Worm (Caenorhabditis elegans) whole organism, L3 larva: ENCODE results near the gene C44E12.1.

Experiments
- ZK546.5 ChIP-seq: sonication (generic microtip); optimal IDR thresholded peaks from 2 replicates; lab custom pipeline; 2017; ENCODE audit warnings: missing biosample characterization, missing genetic modification characterization
- ama-1 ChIP-seq: fragments of 150-350 bp; optimal IDR thresholded peaks from 2 replicates; lab custom pipeline; 2018
- ceh-16 ChIP-seq: sonication (generic microtip); optimal IDR thresholded peaks from 2 replicates; lab custom pipeline; 2017; ENCODE audit warnings: missing biosample characterization, missing genetic modification characterization
- ceh-28 ChIP-seq: fragments of 150-350 bp; optimal IDR thresholded peaks from 2 replicates; lab custom pipeline; 2014; ENCODE audit warnings: missing biosample characterization, missing genetic modification reagents, missing genetic modification characterization
- ceh-82 ChIP-seq: fragments of 150-350 bp; optimal IDR thresholded peaks from 2 replicates; lab custom pipeline; 2014; ENCODE audit warnings: missing biosample characterization, missing genetic modification characterization
- egl-27 ChIP-seq: sonication (generic microtip); optimal IDR thresholded peaks from 4 replicates; lab custom pipeline; 2017; ENCODE audit warnings: missing biosample characterization, missing genetic modification reagents, missing genetic modification characterization
- elt-1 ChIP-seq: fragments of 150-350 bp; optimal IDR thresholded peaks from 2 replicates; lab custom pipeline; 2014; ENCODE audit warnings: missing biosample characterization, missing genetic modification characterization
- elt-2 ChIP-seq: sonication (generic microtip); optimal IDR thresholded peaks from 2 replicates; lab custom pipeline; 2016; ENCODE audit warnings: missing genetic modification reagents, mild to moderate bottlenecking, missing genetic modification characterization, missing compliant biosample characterization
- elt-3 ChIP-seq, 3 experiments: fragments of 150-350 bp in 1 of 3; sonication (generic microtip) in 2 of 3; optimal IDR thresholded peaks; 2 replicates in 2 of 3; 4 replicates in 1 of 3; lab custom pipeline; 2014 to 2017; ENCODE audit warnings: missing biosample characterization in 3 of 3, missing genetic modification characterization in 3 of 3
- fkh-10 ChIP-seq: sonication (generic microtip); optimal IDR thresholded peaks from 2 replicates; lab custom pipeline; 2017; ENCODE audit warnings: missing biosample characterization, missing genetic modification reagents, missing genetic modification characterization
- fos-1 ChIP-seq: fragments of 150-350 bp; optimal IDR thresholded peaks from 2 replicates; lab custom pipeline; 2014; ENCODE audit warnings: missing biosample characterization, missing genetic modification characterization
- hmg-11 ChIP-seq: sonication (generic microtip); optimal IDR thresholded peaks from 2 replicates; lab custom pipeline; 2016; ENCODE audit warnings: missing genetic modification characterization, missing compliant biosample characterization
- jun-1 ChIP-seq: fragments of 150-350 bp; optimal IDR thresholded peaks from 2 replicates; lab custom pipeline; 2014; ENCODE audit warnings: missing biosample characterization, missing genetic modification reagents, missing genetic modification characterization
- lin-15B ChIP-seq: fragments of 150-350 bp; optimal IDR thresholded peaks from 2 replicates; lab custom pipeline; 2014; ENCODE audit warnings: missing biosample characterization, missing genetic modification characterization
- lin-39 ChIP-seq: fragments of 150-350 bp; optimal IDR thresholded peaks from 2 replicates; lab custom pipeline; 2018; ENCODE audit warnings: missing biosample characterization, missing genetic modification reagents, missing genetic modification characterization
- mdl-1 ChIP-seq: fragments of 150-350 bp; optimal IDR thresholded peaks from 2 replicates; lab custom pipeline; 2014; ENCODE audit warnings: missing biosample characterization, missing genetic modification characterization
- nfya-1 ChIP-seq: sonication (generic microtip); optimal IDR thresholded peaks from 2 replicates; lab custom pipeline; 2017; ENCODE audit warnings: missing genetic modification characterization, mild to moderate bottlenecking, missing compliant biosample characterization, antibody characterized with exemption, moderate library complexity; ENCODE audit not compliant: insufficient read depth
- nhr-23 ChIP-seq: fragments of 150-350 bp; optimal IDR thresholded peaks from 2 replicates; lab custom pipeline; 2014; ENCODE audit warnings: missing biosample characterization, missing genetic modification reagents, missing genetic modification characterization
- nhr-237 ChIP-seq: fragments of 150-350 bp; optimal IDR thresholded peaks from 2 replicates; lab custom pipeline; 2014; ENCODE audit warnings: missing biosample characterization, missing genetic modification characterization
- nhr-25 ChIP-seq: sonication (generic microtip); optimal IDR thresholded peaks from 2 replicates; lab custom pipeline; 2017; ENCODE audit warnings: missing biosample characterization, missing genetic modification characterization
- nhr-28 ChIP-seq: fragments of 150-350 bp; optimal IDR thresholded peaks from 2 replicates; lab custom pipeline; 2014; ENCODE audit warnings: missing biosample characterization, missing genetic modification characterization
- nhr-67 ChIP-seq: fragments of 150-350 bp; optimal IDR thresholded peaks from 2 replicates; lab custom pipeline; 2014; ENCODE audit warnings: missing biosample characterization, missing genetic modification characterization
- nhr-76 ChIP-seq: fragments of 150-350 bp; sonication (generic microtip); optimal IDR thresholded peaks from 5 replicates; lab custom pipeline; 2014; ENCODE audit warnings: missing biosample characterization, missing genetic modification characterization
- nhr-77 ChIP-seq: fragments of 150-350 bp; optimal IDR thresholded peaks from 2 replicates; lab custom pipeline; 2014; ENCODE audit warnings: missing biosample characterization, missing genetic modification characterization
- pha-4 ChIP-seq: fragments of 150-350 bp; optimal IDR thresholded peaks from 2 replicates; lab custom pipeline; 2014; ENCODE audit warnings: missing biosample characterization, missing genetic modification reagents, missing genetic modification characterization
- pqm-1 ChIP-seq: fragments of 150-350 bp; optimal IDR thresholded peaks from 2 replicates; lab custom pipeline; 2017; ENCODE audit warnings: missing biosample characterization, missing genetic modification characterization, inconsistent platforms
- sea-2 ChIP-seq: fragments of 150-350 bp; sonication (generic microtip); optimal IDR thresholded peaks from 4 replicates; lab custom pipeline; 2014; ENCODE audit warnings: missing biosample characterization, missing genetic modification reagents, missing genetic modification characterization
- skn-1 ChIP-seq: fragments of 150-350 bp; optimal IDR thresholded peaks from 2 replicates; lab custom pipeline; 2014; ENCODE audit warnings: missing biosample characterization, missing genetic modification characterization
- snpc-4 ChIP-seq: fragments of 150-350 bp; optimal IDR thresholded peaks from 2 replicates; lab custom pipeline; 2014; ENCODE audit warnings: missing biosample characterization, missing genetic modification characterization
- unc-39 ChIP-seq: sonication (generic microtip); optimal IDR thresholded peaks from 4 replicates; lab custom pipeline; 2017; ENCODE audit warnings: missing biosample characterization, missing genetic modification characterization
- unc-62 ChIP-seq: fragments of 150-350 bp; sonication (generic microtip); optimal IDR thresholded peaks from 4 replicates; lab custom pipeline; 2014; ENCODE audit warnings: missing biosample characterization, missing genetic modification reagents, missing genetic modification characterization
- zag-1 ChIP-seq: fragments of 150-350 bp; optimal IDR thresholded peaks from 2 replicates; lab custom pipeline; 2014; ENCODE audit warnings: missing biosample characterization, missing genetic modification characterization

C44E12.1 gene

ce11 chrX:7573629-7574028 lies 23.1 kb upstream of the C44E12.1 start:
- TF ChIP-seq ama-1 (lab: Kevin White, UChicago) (no peak), pha-4 (tag; lab: Kevin White, UChicago) (peak; percentile 24)

- TF ChIP-seq elt-2: peak; percentile 91
- peak; percentile 39 for TF ChIP-seq nhr-25 (tag; lab: Kevin White, UChicago)
- TF ChIP-seq fkh-10 (GFP tag; lab: Kevin White, UChicago): no peak
- no peak for TF ChIP-seq mdl-1 (tag; lab: Kevin White, UChicago)
- TF ChIP-seq ZK546.5: no peak
- no peak for TF ChIP-seq unc-39 (tag; lab: Kevin White, UChicago)
- TF ChIP-seq zag-1: no peak
- no peak for TF ChIP-seq elt-1 (tag; lab: Kevin White, UChicago)
- TF ChIP-seq pqm-1 (tag; lab: Kevin White, UChicago): peak; percentile 99
- TF ChIP-seq nhr-76 (tag; lab: Kevin White, UChicago): no peak
- peak; percentile 17 for TF ChIP-seq jun-1 (tag; lab: Kevin White, UChicago)
- no peak for TF ChIP-seq nhr-67 (tag; lab: Kevin White, UChicago)
- TF ChIP-seq elt-3 (tag; optimal IDR thresholded peaks at IDR 0.05; lab: Kevin White, UChicago): peak in 1 of 3 experiments; percentile 59
- no peak for TF ChIP-seq sea-2
- no peak for TF ChIP-seq ama-1 (lab: Kevin White, UChicago)
- peak; percentile 26 for TF ChIP-seq ceh-28 (tag; lab: Kevin White, UChicago)
- no peak for TF ChIP-seq snpc-4
- TF ChIP-seq fos-1 (tag; lab: Kevin White, UChicago): no peak
These were observed 20.8 kb upstream of the C44E12.1 start for ce11 chrX:7575939-7576338.

- TF ChIP-seq elt-3 (tag; optimal IDR thresholded peaks at IDR 0.05; lab: Kevin White, UChicago) (no peak), unc-39 (tag; lab: Kevin White, UChicago) (no peak), nhr-25 (tag; lab: Kevin White, UChicago) (peak; percentile 46), hmg-11 (peak; percentile 53), elt-1 (tag; lab: Kevin White, UChicago) (peak; percentile 25), nfya-1 (tag; lab: Kevin White, UChicago) (no peak), nhr-23 (peak; percentile 24), elt-2 (no peak), lin-39 (tag; lab: Kevin White, UChicago) (peak; percentile 27)
- TF ChIP-seq, all 47 proteins: peak for 5
These were observed 19.1 kb upstream of the C44E12.1 start for ce11 chrX:7577458-7578158.

ce11 chrX:7578308-7578707 lies 18.4 kb upstream of the C44E12.1 start:
- TF ChIP-seq ceh-16 (tag; lab: Kevin White, UChicago) (no peak), nfya-1 (tag; lab: Kevin White, UChicago) (peak; percentile 25), pha-4 (tag; lab: Kevin White, UChicago) (no peak), unc-62 (GFP tag; lab: Kevin White, UChicago) (no peak), mdl-1 (tag; lab: Kevin White, UChicago) (peak; percentile 46), hmg-11 (no peak), skn-1 (tag; lab: Kevin White, UChicago) (no peak), ceh-28 (tag; lab: Kevin White, UChicago) (no peak), nhr-28 (tag; lab: Kevin White, UChicago) (no peak), elt-2 (peak; percentile 92), ZK546.5 (no peak), pqm-1 (tag; lab: Kevin White, UChicago) (peak; percentile 75)

- TF ChIP-seq pqm-1 (tag; lab: Kevin White, UChicago) (no peak), nhr-76 (tag; lab: Kevin White, UChicago) (no peak), fkh-10 (GFP tag; lab: Kevin White, UChicago) (no peak), nhr-77 (tag; lab: Kevin White, UChicago) (no peak), unc-39 (tag; lab: Kevin White, UChicago) (no peak), nhr-237 (tag; lab: Kevin White, UChicago) (no peak), egl-27 (tag; lab: Kevin White, UChicago) (no peak), elt-1 (tag; lab: Kevin White, UChicago) (no peak), ZK546.5 (no peak), mdl-1 (tag; lab: Kevin White, UChicago) (no peak), pha-4 (tag; lab: Kevin White, UChicago) (no peak), nhr-23 (no peak), ceh-82 (tag; lab: Kevin White, UChicago) (no peak), lin-15B (tag; lab: Kevin White, UChicago) (no peak)
These were observed 14.5 kb upstream of the C44E12.1 start for ce11 chrX:7582223-7582622.
